Worm (Caenorhabditis elegans): ENCODE results near the gene M153.5.

DNA sequence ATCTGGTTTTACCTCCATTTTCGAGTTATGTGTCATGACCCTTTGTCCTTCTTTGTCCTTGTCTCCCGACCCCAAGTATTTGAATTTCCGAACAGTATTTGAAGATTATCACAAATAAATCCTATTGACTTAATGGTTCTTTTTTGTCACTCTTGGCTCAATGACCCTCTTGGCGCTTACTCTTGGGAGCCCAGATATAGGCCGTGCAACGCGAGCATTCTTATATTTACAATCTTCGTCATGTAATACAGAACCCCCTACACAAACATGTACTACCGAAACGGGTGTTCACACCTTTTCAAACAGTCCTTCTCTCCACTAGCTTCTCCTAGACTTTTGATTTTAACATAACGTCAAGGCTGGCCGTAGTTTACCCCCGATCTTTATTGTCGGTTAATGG is at the start of gene M153.5:
- TF ChIP-seq W03F9.2 (tag; optimal IDR thresholded peaks at IDR 0.05) (no peak), him-1 (tag; optimal IDR thresholded peaks at IDR 0.05) (no peak)
